Fruit fly (Drosophila melanogaster) Kc167 (cell line): Measurements from ENCODE around the gene CG13690.
"Not testable (repeated sequence)": the region's sequence is repeated elsewhere in the genome, so short reads cannot be mapped to it uniquely, and the experiment has no call there.

Experiments used
- Myc ChIP-seq: fragments of >200 bp; optimal IDR thresholded peaks from 2 replicates; lab custom pipeline; 2017; ENCODE audit warnings: missing external identifiers
- Sin3A ChIP-seq: fragments of >200 bp; optimal IDR thresholded peaks from 2 replicates; lab custom pipeline; 2018; ENCODE audit warnings: missing external identifiers
- h ChIP-seq: fragments of >200 bp; optimal IDR thresholded peaks from 3 replicates; lab custom pipeline; 2018; ENCODE audit warnings: missing external identifiers
- insv ChIP-seq: fragments of >200 bp; optimal IDR thresholded peaks from 3 replicates; lab custom pipeline; 2018; ENCODE audit warnings: missing external identifiers
- psq ChIP-seq: fragments of >200 bp; optimal IDR thresholded peaks from 2 replicates; lab custom pipeline; 2017; ENCODE audit warnings: missing external identifiers
- ttk ChIP-seq: sonication (Bioruptor generic); optimal IDR thresholded peaks from 2 replicates; lab custom pipeline; 2017; ENCODE audit warnings: missing external identifiers

dm6 chr2L:455274-455673, 35.8 kb upstream of the CG13690 start, which contains the start of gene CG4133:
- not testable (repeated sequence) for TF ChIP-seq psq (lab: Kevin White, UChicago); Sin3A (lab: Kevin White, UChicago); insv; h; ttk (lab: Kevin White, UChicago); Myc (lab: Kevin White, UChicago)
